Worm (Caenorhabditis elegans) whole organism, late embryonic: ENCODE data around the gene C18G1.9.

ENCODE experiments used
- C08G9.2 ChIP-seq: sonication (generic microtip); optimal IDR thresholded peaks from 2 replicates; lab custom pipeline; 2016; ENCODE audit warnings: mild to moderate bottlenecking, missing genetic modification characterization, moderate library complexity, missing compliant biosample characterization
- C38D4.7 ChIP-seq: fragments of 200-800 bp; sonication (Bioruptor generic); optimal IDR thresholded peaks from 2 replicates; lab custom pipeline; 2018; ENCODE audit warnings: mild to moderate bottlenecking, missing genetic modification characterization, moderate library complexity, missing compliant biosample characterization
- K02D7.2 ChIP-seq: sonication (generic microtip); optimal IDR thresholded peaks from 2 replicates; lab custom pipeline; 2017; ENCODE audit warnings: mild to moderate bottlenecking, missing genetic modification characterization, missing compliant biosample characterization
- K09A11.1 ChIP-seq: sonication (generic microtip); optimal IDR thresholded peaks from 2 replicates; lab custom pipeline; 2017; ENCODE audit warnings: antibody characterized with exemption, mild to moderate bottlenecking, missing genetic modification characterization, missing compliant biosample characterization; ENCODE audit not compliant: insufficient read depth
- T23F11.4 ChIP-seq: fragments of 200-800 bp; sonication (Bioruptor generic); optimal IDR thresholded peaks from 2 replicates; lab custom pipeline; 2018; ENCODE audit warnings: mild to moderate bottlenecking, missing genetic modification characterization, missing compliant biosample characterization
- ahr-1 ChIP-seq: sonication (generic microtip); optimal IDR thresholded peaks from 2 replicates; lab custom pipeline; 2016; ENCODE audit warnings: missing genetic modification characterization, missing compliant biosample characterization
- ama-1 ChIP-seq: fragments of 150-350 bp; optimal IDR thresholded peaks from 2 replicates; lab custom pipeline; 2014
- ceh-19 ChIP-seq: fragments of 200-800 bp; sonication (Bioruptor generic); optimal IDR thresholded peaks from 2 replicates; lab custom pipeline; 2018; ENCODE audit warnings: mild to moderate bottlenecking, missing genetic modification characterization, missing compliant biosample characterization
- ceh-22 ChIP-seq: sonication (generic microtip); optimal IDR thresholded peaks from 2 replicates; lab custom pipeline; 2017; ENCODE audit warnings: missing biosample characterization, missing genetic modification characterization
- ceh-30 ChIP-seq: fragments of 150-350 bp; optimal IDR thresholded peaks from 2 replicates; lab custom pipeline; 2014; ENCODE audit warnings: missing biosample characterization, missing genetic modification characterization
- ceh-31 ChIP-seq: sonication (generic microtip); optimal IDR thresholded peaks from 2 replicates; lab custom pipeline; 2016; ENCODE audit warnings: missing genetic modification characterization, missing compliant biosample characterization
- ceh-48 ChIP-seq: sonication (generic microtip); optimal IDR thresholded peaks from 2 replicates; lab custom pipeline; 2016; ENCODE audit warnings: missing genetic modification characterization, inconsistent platforms, missing compliant biosample characterization
- ceh-6 ChIP-seq: fragments of 200-800 bp; sonication (Bioruptor generic); optimal IDR thresholded peaks from 2 replicates; lab custom pipeline; 2018; ENCODE audit warnings: mild to moderate bottlenecking, missing genetic modification characterization, missing compliant biosample characterization
- ceh-9 ChIP-seq: sonication (generic microtip); optimal IDR thresholded peaks from 2 replicates; lab custom pipeline; 2016; ENCODE audit warnings: mild to moderate bottlenecking, missing genetic modification characterization, inconsistent platforms, missing compliant biosample characterization
- che-1 ChIP-seq: sonication (generic microtip); optimal IDR thresholded peaks from 2 replicates; lab custom pipeline; 2016; ENCODE audit warnings: mild to moderate bottlenecking, missing genetic modification characterization, missing compliant biosample characterization
- elt-2 ChIP-seq: sonication (generic microtip); optimal IDR thresholded peaks from 2 replicates; lab custom pipeline; 2016; ENCODE audit warnings: missing genetic modification reagents, missing genetic modification characterization, missing compliant biosample characterization
- elt-4 ChIP-seq: sonication (generic microtip); optimal IDR thresholded peaks from 2 replicates; lab custom pipeline; 2016; ENCODE audit warnings: missing genetic modification characterization, missing compliant biosample characterization
- ets-4 ChIP-seq: sonication (generic microtip); optimal IDR thresholded peaks from 2 replicates; lab custom pipeline; 2016; ENCODE audit warnings: missing genetic modification characterization, missing compliant biosample characterization
- hlh-13 ChIP-seq: fragments of 200-800 bp; sonication (Bioruptor generic); optimal IDR thresholded peaks from 2 replicates; lab custom pipeline; 2018; ENCODE audit warnings: mild to moderate bottlenecking, missing genetic modification characterization, missing compliant biosample characterization
- hlh-15 ChIP-seq: sonication (generic microtip); optimal IDR thresholded peaks from 2 replicates; lab custom pipeline; 2016; ENCODE audit warnings: missing genetic modification characterization, missing compliant biosample characterization
- hlh-30 ChIP-seq: sonication (generic microtip); optimal IDR thresholded peaks from 2 replicates; lab custom pipeline; 2017; ENCODE audit warnings: antibody characterized with exemption, missing genetic modification characterization, missing compliant biosample characterization; ENCODE audit not compliant: insufficient read depth
- lin-11 ChIP-seq: fragments of 200-800 bp; sonication (Bioruptor generic); optimal IDR thresholded peaks from 2 replicates; lab custom pipeline; 2018; ENCODE audit warnings: mild to moderate bottlenecking, missing genetic modification characterization, missing compliant biosample characterization
- madf-2 ChIP-seq: sonication (generic microtip); optimal IDR thresholded peaks from 2 replicates; lab custom pipeline; 2017; ENCODE audit warnings: missing genetic modification characterization, missing compliant biosample characterization
- mec-3 ChIP-seq: sonication (generic microtip); optimal IDR thresholded peaks from 2 replicates; lab custom pipeline; 2016; ENCODE audit warnings: borderline replicate concordance, missing genetic modification characterization, missing compliant biosample characterization
- nfya-1 ChIP-seq: sonication (generic microtip); optimal IDR thresholded peaks from 2 replicates; lab custom pipeline; 2017; ENCODE audit warnings: missing genetic modification characterization, mild to moderate bottlenecking, missing compliant biosample characterization, antibody characterized with exemption, moderate library complexity
- nhr-232 ChIP-seq: sonication (generic microtip); optimal IDR thresholded peaks from 2 replicates; lab custom pipeline; 2016; ENCODE audit warnings: missing genetic modification characterization, missing compliant biosample characterization
- pag-3 ChIP-seq: sonication (generic microtip); optimal IDR thresholded peaks from 2 replicates; lab custom pipeline; 2016; ENCODE audit warnings: missing compliant biosample characterization, missing genetic modification characterization, borderline replicate concordance
- pat-9 ChIP-seq: fragments of 200-800 bp; sonication (Bioruptor generic); optimal IDR thresholded peaks from 2 replicates; lab custom pipeline; 2018; ENCODE audit warnings: mild to moderate bottlenecking, missing genetic modification characterization, moderate library complexity, missing compliant biosample characterization
- pha-2 ChIP-seq: sonication (generic microtip); optimal IDR thresholded peaks from 2 replicates; lab custom pipeline; 2017; ENCODE audit warnings: mild to moderate bottlenecking, missing genetic modification characterization, missing compliant biosample characterization
- rnt-1 ChIP-seq: sonication (generic microtip); optimal IDR thresholded peaks from 2 replicates; lab custom pipeline; 2016; ENCODE audit warnings: missing genetic modification characterization, missing compliant biosample characterization
- sdc-2 ChIP-seq: sonication (generic microtip); optimal IDR thresholded peaks from 2 replicates; lab custom pipeline; 2016; ENCODE audit warnings: missing genotype, missing genetic modification characterization, missing compliant biosample characterization
- sox-4 ChIP-seq: sonication (generic microtip); optimal IDR thresholded peaks from 2 replicates; lab custom pipeline; 2017; ENCODE audit warnings: mild to moderate bottlenecking, missing genetic modification characterization, inconsistent platforms, missing compliant biosample characterization
- syd-9 ChIP-seq: sonication (generic microtip); optimal IDR thresholded peaks from 2 replicates; lab custom pipeline; 2016; ENCODE audit warnings: mild to moderate bottlenecking, missing genetic modification characterization, moderate library complexity, missing compliant biosample characterization
- tbx-2 ChIP-seq: sonication (generic microtip); optimal IDR thresholded peaks from 2 replicates; lab custom pipeline; 2016; ENCODE audit warnings: missing genetic modification characterization, missing compliant biosample characterization
- ttx-3 ChIP-seq: sonication (generic microtip); optimal IDR thresholded peaks from 2 replicates; lab custom pipeline; 2016; ENCODE audit warnings: missing genetic modification reagents, missing genetic modification characterization, missing compliant biosample characterization
- unc-3 ChIP-seq, 2 experiments: fragments of 200-800 bp in 1 of 2; sonication (Bioruptor generic) in 1 of 2; sonication (generic microtip) in 1 of 2; conservative IDR thresholded peaks in 1 of 2; optimal IDR thresholded peaks in 1 of 2; 2 replicates each; pipeline versions ENCODE4 v1.3.6 to Lab custom; 2016 to 2022; ENCODE audit warnings: missing compliant biosample characterization in 2 of 2, missing genetic modification characterization in 2 of 2, missing genetic modification reagents in 1 of 2
- unc-42 ChIP-seq: sonication (generic microtip); optimal IDR thresholded peaks from 2 replicates; lab custom pipeline; 2016; ENCODE audit warnings: missing genotype, missing genetic modification characterization, missing compliant biosample characterization
- unc-86 ChIP-seq: sonication (generic microtip); optimal IDR thresholded peaks from 2 replicates; lab custom pipeline; 2016; ENCODE audit warnings: missing genetic modification characterization, missing compliant biosample characterization
- zip-5 ChIP-seq: sonication (generic microtip); optimal IDR thresholded peaks from 2 replicates; lab custom pipeline; 2016; ENCODE audit warnings: missing genetic modification characterization, missing compliant biosample characterization
- ztf-16 ChIP-seq: sonication (generic microtip); optimal IDR thresholded peaks from 2 replicates; lab custom pipeline; 2017; ENCODE audit warnings: missing genetic modification characterization, missing compliant biosample characterization

Gene C18G1.9

ce11 chrV:4742190-4742589, 27.3 kb downstream of the C18G1.9 start, which contains the start of gene ugt-61:
TSS of gene ugt-61 (plus strand) at chrV:4742422.
- TF ChIP-seq ceh-22 (tag; lab: Kevin White, UChicago), result no peak
- TF ChIP-seq madf-2 (tag; lab: Kevin White, UChicago), result no peak
- TF ChIP-seq nhr-232, result no peak
- TF ChIP-seq nfya-1 (tag; lab: Kevin White, UChicago), result no peak
- no peak for TF ChIP-seq rnt-1 (tag; lab: Kevin White, UChicago)
- no peak for TF ChIP-seq K09A11.1
- no peak for TF ChIP-seq hlh-13 (GFP tag; lab: Kevin White, UChicago)
- TF ChIP-seq C38D4.7 (GFP tag; lab: Kevin White, UChicago), result no peak
- TF ChIP-seq zip-5 (tag; lab: Kevin White, UChicago), result no peak
- TF ChIP-seq sdc-2 (tag; lab: Kevin White, UChicago), result no peak
- no peak for TF ChIP-seq syd-9
- no peak for TF ChIP-seq T23F11.4

ce11 chrV:4737727-4738126, 31.8 kb downstream of the C18G1.9 start, which contains the start of gene F39G3.2:
TSS of gene F39G3.2 (plus strand) at chrV:4737831.
- TF ChIP-seq ets-4 (tag; lab: Kevin White, UChicago) (no peak), lin-11 (tag; lab: Kevin White, UChicago) (no peak), elt-2 (tag; lab: Kevin White, UChicago) (peak; percentile 98), hlh-15 (tag; lab: Kevin White, UChicago) (no peak), ceh-48 (no peak), sox-4 (no peak), pag-3 (tag; lab: Kevin White, UChicago) (no peak)

- TF ChIP-seq pha-2 (tag; lab: Kevin White, UChicago), result no peak
- TF ChIP-seq ttx-3 (tag; lab: Kevin White, UChicago), result no peak
- TF ChIP-seq elt-4 (tag; lab: Kevin White, UChicago), result no peak
- no peak for TF ChIP-seq T23F11.4
- no peak for TF ChIP-seq unc-86 (tag; lab: Kevin White, UChicago)
- TF ChIP-seq pat-9, result no peak
- no peak for TF ChIP-seq pag-3 (tag; lab: Kevin White, UChicago)
- TF ChIP-seq K02D7.2 (tag; lab: Kevin White, UChicago), result no peak
- no peak for TF ChIP-seq sox-4
- TF ChIP-seq ceh-31 (tag; lab: Kevin White, UChicago), result no peak
- no peak for TF ChIP-seq elt-2 (tag; lab: Kevin White, UChicago)
- TF ChIP-seq hlh-30, result no peak
- TF ChIP-seq ceh-22 (tag; lab: Kevin White, UChicago), result no peak
- no peak for TF ChIP-seq ceh-6 (GFP tag; lab: Kevin White, UChicago)
- TF ChIP-seq, all 69 proteins: peak for 0
Measured at ce11 chrV:4734608-4735007, 34.9 kb downstream of the C18G1.9 start.

ce11 chrV:4733952-4734351, 35.6 kb downstream of the C18G1.9 start:
- TF ChIP-seq unc-86 (tag; lab: Kevin White, UChicago), result no peak
- TF ChIP-seq ttx-3 (tag; lab: Kevin White, UChicago), result no peak
- TF ChIP-seq ama-1 (lab: Kevin White, UChicago), result no peak
- no peak for TF ChIP-seq ceh-30 (tag; lab: Kevin White, UChicago)
- TF ChIP-seq pag-3 (tag; lab: Kevin White, UChicago), result no peak

- peak; percentile 95 for TF ChIP-seq elt-2 (tag; lab: Kevin White, UChicago)
- peak; percentile 69 for TF ChIP-seq nhr-232
- TF ChIP-seq ceh-9 (tag; lab: Kevin White, UChicago), result no peak
- peak; percentile 26 for TF ChIP-seq ceh-30 (tag; lab: Kevin White, UChicago)
- TF ChIP-seq che-1 (tag; lab: Kevin White, UChicago), result peak; percentile 77
- TF ChIP-seq hlh-15 (tag; lab: Kevin White, UChicago), result peak; percentile 79
- peak; percentile 78 for TF ChIP-seq ahr-1 (tag; lab: Kevin White, UChicago)
- TF ChIP-seq tbx-2 (tag; lab: Kevin White, UChicago), result peak; percentile 89
- TF ChIP-seq ceh-19 (GFP tag; lab: Kevin White, UChicago), result peak; percentile 88
- TF ChIP-seq C08G9.2 (tag; lab: Kevin White, UChicago), result peak; percentile 68
- TF ChIP-seq pag-3 (tag; lab: Kevin White, UChicago), result peak; percentile 2
- no peak for TF ChIP-seq ceh-22 (tag; lab: Kevin White, UChicago)
- TF ChIP-seq unc-42 (tag; lab: Kevin White, UChicago), result peak; percentile 92
- TF ChIP-seq ceh-31 (tag; lab: Kevin White, UChicago), result peak; percentile 89
- TF ChIP-seq mec-3, result no peak
- TF ChIP-seq K09A11.1, result peak; percentile 80
- no peak; the same call in 1 of the 2 replicates for TF ChIP-seq unc-3 (GFP tag; conservative IDR thresholded peaks at IDR 0.05; lab: Robert Waterston, UW)
- TF ChIP-seq unc-3 (tag; optimal IDR thresholded peaks at IDR 0.05; lab: Kevin White, UChicago), result peak; percentile 87
- peak; percentile 89 for TF ChIP-seq nfya-1 (tag; lab: Kevin White, UChicago)
- TF ChIP-seq hlh-13 (GFP tag; lab: Kevin White, UChicago), result peak; percentile 70
- TF ChIP-seq ztf-16 (tag; lab: Kevin White, UChicago), result peak; percentile 74
Measured at ce11 chrV:4731154-4731961, 38.2 kb downstream of the C18G1.9 start, which contains the start of gene F39G3.3. TSS of gene F39G3.3 (plus strand) at chrV:4731911.
